Worm (Caenorhabditis elegans) whole organism, early embryonic: ENCODE results near the gene C33C12.1.

Experiments used
- B0310.2 ChIP-seq: sonication (generic microtip); optimal IDR thresholded peaks from 2 replicates; lab custom pipeline; 2016; ENCODE audit warnings: mild to moderate bottlenecking, missing genetic modification characterization, missing compliant biosample characterization
- aly-1 ChIP-seq: sonication (generic microtip); optimal IDR thresholded peaks from 2 replicates; lab custom pipeline; 2016; ENCODE audit warnings: missing genetic modification characterization, missing compliant biosample characterization
- ama-1 ChIP-seq: fragments of 150-350 bp; optimal IDR thresholded peaks from 2 replicates; lab custom pipeline; 2014
- ceh-13 ChIP-seq: fragments of 200-800 bp; sonication (Bioruptor generic); optimal IDR thresholded peaks from 2 replicates; lab custom pipeline; 2018; ENCODE audit warnings: mild to moderate bottlenecking, missing genetic modification characterization, missing compliant biosample characterization
- ceh-36 ChIP-seq: sonication (generic microtip); optimal IDR thresholded peaks from 2 replicates; lab custom pipeline; 2016; ENCODE audit warnings: missing genetic modification characterization, inconsistent platforms, missing compliant biosample characterization
- ets-7 ChIP-seq: sonication (generic microtip); optimal IDR thresholded peaks from 2 replicates; lab custom pipeline; 2016; ENCODE audit warnings: missing genotype, missing genetic modification characterization, missing compliant biosample characterization
- flt-1 ChIP-seq: fragments of 200-800 bp; sonication (Bioruptor generic); IDR thresholded peaks from 2 replicates; pipeline ENCODE4 v1.3.6; 2022; ENCODE audit warnings: missing genetic modification characterization, missing compliant biosample characterization
- hmbx-1 ChIP-seq: sonication (generic microtip); optimal IDR thresholded peaks from 2 replicates; lab custom pipeline; 2016; ENCODE audit warnings: mild to moderate bottlenecking, missing genetic modification characterization, missing compliant biosample characterization
- hmg-4 ChIP-seq: fragments of 200-800 bp; sonication (Bioruptor generic); optimal IDR thresholded peaks from 2 replicates; lab custom pipeline; 2018; ENCODE audit warnings: mild to moderate bottlenecking, missing genetic modification characterization, missing compliant biosample characterization
- pes-1 ChIP-seq: fragments of 200-800 bp; sonication (Bioruptor generic); IDR thresholded peaks from 2 replicates; pipeline ENCODE4 v1.3.6; 2022; ENCODE audit warnings: missing genetic modification reagents, missing genetic modification characterization, missing compliant biosample characterization
- scrt-1 ChIP-seq: fragments of 200-800 bp; sonication (Bioruptor generic); IDR thresholded peaks from 2 replicates; pipeline ENCODE4 v1.3.6; 2022; ENCODE audit warnings: missing genetic modification characterization, missing compliant biosample characterization
- tbx-11 ChIP-seq: fragments of 200-800 bp; sonication (Bioruptor generic); IDR thresholded peaks from 2 replicates; pipeline ENCODE4 v1.3.6; 2022; ENCODE audit warnings: missing genetic modification characterization, missing compliant biosample characterization
- tbx-37 ChIP-seq: fragments of 200-800 bp; sonication (Bioruptor generic); conservative IDR thresholded peaks from 2 replicates; pipeline ENCODE4 v1.3.6; 2022; ENCODE audit warnings: missing genetic modification reagents, missing genetic modification characterization, missing compliant biosample characterization
- tra-4 ChIP-seq: sonication (generic microtip); optimal IDR thresholded peaks from 2 replicates; lab custom pipeline; 2017; ENCODE audit warnings: missing genetic modification characterization, missing compliant biosample characterization

DNA sequence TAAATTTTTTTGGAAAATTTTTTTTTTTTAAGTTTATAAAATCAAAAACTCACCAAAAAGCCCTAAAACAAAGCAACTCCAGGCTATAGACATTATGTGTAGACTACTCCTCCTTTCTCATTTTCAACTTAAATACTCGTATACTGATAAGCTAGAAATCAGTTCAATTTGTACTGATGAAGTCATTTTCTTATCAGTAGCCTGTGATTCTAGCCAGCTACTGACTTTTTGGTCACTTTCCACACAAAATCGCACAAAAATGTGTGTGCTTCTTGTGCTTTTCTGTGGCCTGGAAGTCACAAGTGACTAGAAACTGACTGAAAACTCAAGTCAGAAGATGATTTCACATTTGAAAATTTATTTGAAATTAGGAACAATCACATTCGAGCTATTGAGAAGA lies 11.7 kb upstream of the C33C12.1 start, which contains the start of gene gba-2:
- TF ChIP-seq hmg-4 (no peak), ama-1 (no peak), pes-1 (GFP tag; lab: Robert Waterston, UW) (no peak), ceh-36 (tag; lab: Kevin White, UChicago) (no peak), ceh-13 (GFP tag; lab: Kevin White, UChicago) (no peak), aly-1 (no peak), flt-1 (GFP tag; lab: Robert Waterston, UW) (no peak), B0310.2 (tag; lab: Kevin White, UChicago) (no peak), tra-4 (tag; lab: Kevin White, UChicago) (no peak), hmbx-1 (no peak), ets-7 (tag; lab: Kevin White, UChicago) (no peak), tbx-11 (no peak), tbx-37 (GFP tag; lab: Robert Waterston, UW) (no peak), scrt-1 (no peak)
